Fruit fly (Drosophila melanogaster) Kc167 (cell line): Measurements from ENCODE around the gene rept.

ENCODE experiments used
- Myc ChIP-seq: fragments of >200 bp; optimal IDR thresholded peaks from 2 replicates; lab custom pipeline; 2017; ENCODE audit warnings: missing external identifiers
- h ChIP-seq: fragments of >200 bp; optimal IDR thresholded peaks from 3 replicates; lab custom pipeline; 2018; ENCODE audit warnings: missing external identifiers
- psq ChIP-seq: fragments of >200 bp; optimal IDR thresholded peaks from 2 replicates; lab custom pipeline; 2017; ENCODE audit warnings: missing external identifiers

DNA sequence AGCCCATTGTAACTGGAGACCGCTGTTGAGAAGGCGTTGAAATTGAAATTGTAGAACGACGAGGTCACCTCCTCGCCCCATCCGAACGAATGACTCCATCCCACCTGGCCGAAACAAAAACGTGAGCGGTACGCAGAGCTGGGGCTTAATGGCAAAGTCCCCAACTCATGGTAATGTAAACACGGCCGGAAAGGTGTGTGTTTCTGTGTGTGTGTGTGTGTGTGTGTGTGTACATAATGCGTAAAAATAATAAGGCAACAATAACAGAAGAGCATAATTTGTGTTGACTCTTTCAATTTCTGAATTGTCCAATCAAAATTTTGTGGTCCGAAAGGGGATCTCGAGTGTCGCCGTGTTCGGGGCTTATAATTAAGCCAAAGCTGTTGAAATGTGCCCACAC is 33.7 kb upstream of the rept start:
- TF ChIP-seq psq (lab: Kevin White, UChicago): no peak
- TF ChIP-seq h (lab: Kevin White, UChicago): no peak
- TF ChIP-seq Myc (lab: Kevin White, UChicago): no peak
